Worm (Caenorhabditis elegans): Measurements from ENCODE around the gene Y39B6A.69.
A peak's percentile ranks its signal among the peaks of the same experiment; 100 is the strongest.

Gene Y39B6A.69

DNA sequence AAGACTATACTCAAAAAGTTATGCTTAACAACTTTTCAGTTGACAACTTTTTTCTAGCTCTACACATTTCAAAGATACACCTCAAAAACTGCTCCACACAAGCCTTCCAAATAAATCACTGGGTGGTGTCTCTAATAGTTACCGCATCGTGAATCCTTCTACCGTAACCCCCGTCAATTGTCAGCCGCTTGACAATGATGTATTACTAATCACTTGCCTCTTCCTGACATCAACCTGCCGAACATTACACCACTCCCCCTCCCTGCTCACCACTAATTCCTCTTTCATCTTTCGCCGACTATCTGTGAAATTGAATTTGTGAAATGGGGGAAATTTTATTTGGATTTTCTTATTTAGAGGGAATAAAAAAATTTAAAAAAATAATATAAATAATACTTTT, 29.5 kb upstream of the Y39B6A.69 start:
- TF ChIP-seq nhr-12 (tag; optimal IDR thresholded peaks at IDR 0.05) (no peak), mdl-1 (tag; optimal IDR thresholded peaks at IDR 0.05) (no peak), nhr-85 (tag) (peak; percentile 64), lin-14 (GFP tag; optimal IDR thresholded peaks at IDR 0.05) (peak; percentile 23)

DNA sequence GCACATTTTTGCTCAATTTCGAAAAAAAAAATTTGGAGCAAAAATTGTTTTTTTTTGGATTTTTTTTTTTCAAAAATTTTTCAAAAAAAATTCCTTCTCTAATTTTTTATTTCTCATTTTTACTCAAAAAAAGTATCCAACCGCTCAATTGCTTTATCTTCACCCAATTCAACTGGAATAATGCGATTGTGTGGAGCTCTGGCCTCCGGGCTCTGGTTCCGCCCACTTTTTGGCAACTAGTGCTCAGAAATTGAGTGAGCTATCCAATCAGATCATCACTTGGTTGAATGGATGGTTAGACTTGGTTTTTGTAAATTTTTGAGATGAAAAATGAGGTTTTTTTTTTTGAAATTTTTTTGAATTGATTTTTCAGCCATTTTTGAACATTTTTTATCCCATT, 26.7 kb upstream of the Y39B6A.69 start:
- peak; percentile 5 for TF ChIP-seq lin-14 (GFP tag; optimal IDR thresholded peaks at IDR 0.05)
- TF ChIP-seq nhr-85 (tag): peak; percentile 17
- no peak for TF ChIP-seq mef-2 (tag; optimal IDR thresholded peaks at IDR 0.05)
- no peak for TF ChIP-seq efl-1 (optimal IDR thresholded peaks at IDR 0.05)
- peak in 1 of 2 experiments; percentile 49 for TF ChIP-seq efl-1 (GFP tag; optimal IDR thresholded peaks at IDR 0.05 in 1 of 2)
- TF ChIP-seq hlh-17 (GFP tag; optimal IDR thresholded peaks at IDR 0.05; ENCODE audit: borderline replicate concordance): no peak

DNA sequence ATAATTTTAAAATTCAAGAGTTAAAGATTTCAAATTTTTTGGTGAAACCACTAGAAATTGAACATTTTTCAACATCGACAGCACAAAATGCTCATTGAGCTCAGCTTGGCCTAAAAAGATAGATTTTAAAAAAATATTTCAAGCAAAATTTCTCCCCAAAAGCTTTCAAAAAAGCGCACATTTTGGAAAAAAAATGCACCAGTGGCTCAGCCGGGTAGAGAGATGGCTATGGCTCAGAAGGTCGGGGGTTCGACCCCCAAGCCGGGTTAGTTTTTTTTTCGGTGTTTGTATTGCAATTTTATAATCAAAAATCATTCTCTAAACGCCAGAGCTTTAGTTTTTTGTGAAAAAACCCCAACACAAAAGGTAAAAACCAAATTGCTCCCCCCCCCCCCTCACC, 25.6 kb upstream of the Y39B6A.69 start:
- 0 out of 2 replicates have a peak, but pooled peaks have one; percentile 2 for TF ChIP-seq nhr-19 (GFP tag; conservative IDR thresholded peaks at IDR 0.05)
- TF ChIP-seq mep-1 (tag; optimal IDR thresholded peaks at IDR 0.05): no peak

DNA sequence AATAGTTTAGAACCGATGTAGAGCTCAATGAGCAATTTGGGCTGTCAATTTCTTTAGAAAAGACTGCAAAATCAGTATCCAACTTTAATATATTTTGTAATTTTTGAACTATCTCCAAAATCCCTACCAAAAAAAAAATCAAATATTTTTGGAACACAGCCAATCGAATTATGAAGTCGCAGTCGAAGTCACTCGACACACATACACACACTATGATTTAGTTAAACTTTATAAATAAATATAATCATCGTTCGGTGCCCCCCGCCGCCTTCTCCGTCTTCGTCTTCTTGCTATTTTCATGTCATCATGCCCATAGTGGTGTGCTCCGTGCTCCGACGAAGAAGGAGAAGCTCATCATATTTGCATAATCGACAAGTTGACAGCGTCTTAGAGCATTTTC, 24.8 kb upstream of the Y39B6A.69 start:
- TF ChIP-seq xbp-1 (tag; optimal IDR thresholded peaks at IDR 0.05) (no peak), lsy-2 (tag; optimal IDR thresholded peaks at IDR 0.05) (no peak), isw-1 (GFP tag; IDR thresholded peaks at IDR 0.05) (no peak), fkh-8 (tag; optimal IDR thresholded peaks at IDR 0.05) (no peak), nhr-90 (tag; optimal IDR thresholded peaks at IDR 0.05; ENCODE audit: poor library complexity) (no peak), ceh-8 (GFP tag; optimal IDR thresholded peaks at IDR 0.05) (no peak), alr-1 (tag; optimal IDR thresholded peaks at IDR 0.05; ENCODE audit: borderline replicate concordance) (no peak), skn-1 (tag; optimal IDR thresholded peaks at IDR 0.05) (no peak), dsc-1 (tag; optimal IDR thresholded peaks at IDR 0.05) (no peak), nhr-85 (tag) (no peak), nhr-84 (tag; optimal IDR thresholded peaks at IDR 0.05) (no peak), lin-39 (tag; optimal IDR thresholded peaks at IDR 0.05) (no peak), efl-1 (optimal IDR thresholded peaks at IDR 0.05) (no peak), efl-1 (GFP tag; optimal IDR thresholded peaks at IDR 0.05 in 1 of 2) (no peak)

DNA sequence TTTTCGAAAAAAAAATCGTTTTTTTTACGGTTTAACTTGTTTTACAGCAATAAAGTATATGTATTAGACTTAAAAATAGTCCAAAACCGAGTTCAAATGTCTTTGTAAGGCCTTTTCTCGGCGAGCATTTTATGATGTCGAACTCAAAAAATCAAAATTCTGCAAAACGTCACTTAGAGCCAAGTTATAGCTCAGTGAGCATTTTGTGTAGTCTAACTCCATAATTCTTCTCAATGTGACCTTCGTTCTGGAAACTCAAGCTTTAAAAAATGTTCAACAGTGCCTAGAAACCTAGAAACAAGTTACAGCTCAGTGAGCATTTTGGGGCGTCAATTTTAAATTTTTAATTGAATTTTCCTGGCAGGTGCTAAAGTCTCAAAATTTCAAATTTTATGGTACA, 23.5 kb upstream of the Y39B6A.69 start:
- TF ChIP-seq lir-3 (tag; optimal IDR thresholded peaks at IDR 0.05; ENCODE audit: poor library complexity) (no peak), jun-1 (tag; optimal IDR thresholded peaks at IDR 0.05) (no peak), C04F5.9 (tag; optimal IDR thresholded peaks at IDR 0.05) (no peak), zag-1 (tag; optimal IDR thresholded peaks at IDR 0.05) (no peak), tbx-2 (tag; optimal IDR thresholded peaks at IDR 0.05) (no peak), skn-1 (tag; optimal IDR thresholded peaks at IDR 0.05) (no peak), nhr-76 (tag; optimal IDR thresholded peaks at IDR 0.05) (no peak), lin-15B (tag; optimal IDR thresholded peaks at IDR 0.05) (no peak), mdl-1 (tag; optimal IDR thresholded peaks at IDR 0.05) (no peak), mab-9 (GFP tag; IDR thresholded peaks at IDR 0.05) (no peak), ceh-88 (GFP tag; IDR thresholded peaks at IDR 0.05) (no peak)

DNA sequence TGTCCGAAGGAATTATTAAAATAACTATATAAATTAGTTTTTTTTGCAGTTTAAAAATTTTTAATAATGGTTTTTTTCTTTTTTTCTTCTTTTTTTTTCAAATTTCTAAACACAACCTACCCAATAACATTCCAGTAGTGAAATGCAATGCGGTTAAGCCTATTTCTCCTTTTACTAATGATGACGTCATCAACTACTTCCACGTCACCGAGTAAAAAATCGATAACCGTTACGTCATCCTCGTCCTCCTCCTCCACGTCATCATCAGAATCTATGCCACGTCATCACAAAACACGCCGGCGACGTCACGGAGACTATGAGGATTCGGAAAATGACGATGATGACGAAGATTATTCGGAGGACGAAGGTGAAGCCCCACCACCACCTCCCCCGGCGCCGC, 22.4 kb upstream of the Y39B6A.69 start, which contains the start of gene hot-2:
hot-2 (plus strand) TSS at position 134 of the 400 bp plus-strand sequence.
- TF ChIP-seq nhr-12 (tag; optimal IDR thresholded peaks at IDR 0.05): no peak
- no peak for TF ChIP-seq efl-1 (optimal IDR thresholded peaks at IDR 0.05)
- TF ChIP-seq efl-1 (GFP tag; optimal IDR thresholded peaks at IDR 0.05 in 1 of 2): peak in 1 of 2 experiments; percentile 2

DNA sequence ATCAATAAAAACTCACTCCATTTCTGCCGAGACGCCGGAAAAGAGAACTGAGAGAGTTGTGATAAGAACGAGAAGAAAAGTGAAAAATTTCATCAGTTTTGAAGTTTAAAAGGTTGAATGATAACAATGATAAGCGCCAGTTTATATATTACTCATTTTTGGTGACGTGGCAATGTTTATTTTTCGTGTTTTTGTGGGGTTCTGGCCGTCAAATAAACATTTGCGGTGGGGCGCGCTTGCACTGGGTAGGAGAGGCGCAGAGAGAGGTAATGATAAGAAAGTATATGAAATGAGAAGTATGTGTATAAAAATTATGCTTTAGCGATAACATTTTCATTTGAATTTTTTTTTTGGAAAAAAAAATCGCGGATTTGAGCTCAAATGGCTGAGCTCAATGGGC, 6.4 kb upstream of the Y39B6A.69 start, which contains the start of gene Y39B6A.5:
Y39B6A.5 (minus strand) TSS at position 214 of the 400 bp plus-strand sequence.
- no peak for TF ChIP-seq pag-3 (tag; optimal IDR thresholded peaks at IDR 0.05; ENCODE audit: borderline replicate concordance, insufficient read depth)
- no peak for TF ChIP-seq hlh-4 (tag; optimal IDR thresholded peaks at IDR 0.05)
- TF ChIP-seq egl-27 (tag; optimal IDR thresholded peaks at IDR 0.05): no peak
- TF ChIP-seq ceh-63 (GFP tag; optimal IDR thresholded peaks at IDR 0.05): no peak
- TF ChIP-seq nhr-20 (tag; optimal IDR thresholded peaks at IDR 0.05): peak; percentile 69
- no peak for TF ChIP-seq fkh-10 (GFP tag; optimal IDR thresholded peaks at IDR 0.05)
- TF ChIP-seq mef-2 (tag; optimal IDR thresholded peaks at IDR 0.05): no peak
- peak; percentile 64 for TF ChIP-seq nhr-71 (tag; optimal IDR thresholded peaks at IDR 0.05)
- TF ChIP-seq ceh-82 (tag; optimal IDR thresholded peaks at IDR 0.05): no peak
- TF ChIP-seq hpl-2 (GFP tag; optimal IDR thresholded peaks at IDR 0.05): peak; percentile 25
- peak in 1 of 3 experiments; percentile 20 for TF ChIP-seq dpl-1 (GFP tag; optimal IDR thresholded peaks at IDR 0.05)
- no peak for TF ChIP-seq mab-9 (GFP tag; IDR thresholded peaks at IDR 0.05)
- TF ChIP-seq fkh-8 (tag; optimal IDR thresholded peaks at IDR 0.05): no peak
- no peak for TF ChIP-seq vab-15 (tag; optimal IDR thresholded peaks at IDR 0.05)

Data from whole organism, L1 larva.